Worm (Caenorhabditis elegans) whole organism, L1 larva: ENCODE results near the gene F22B3.10.
"Not testable (repeated sequence)": the region's sequence is repeated elsewhere in the genome, so short reads cannot be mapped to it uniquely, and the experiment has no call there.

ENCODE experiments used
- C34B4.2 ChIP-seq: sonication (generic microtip); optimal IDR thresholded peaks from 2 replicates; lab custom pipeline; 2017; ENCODE audit warnings: mild to moderate bottlenecking, missing genetic modification characterization, missing compliant biosample characterization
- Y116A8C.19 ChIP-seq: sonication (generic microtip); optimal IDR thresholded peaks from 2 replicates; lab custom pipeline; 2016; ENCODE audit warnings: missing compliant biosample characterization, missing genetic modification characterization, borderline replicate concordance
- ama-1 ChIP-seq: fragments of 150-350 bp; optimal IDR thresholded peaks from 2 replicates; lab custom pipeline; 2014
- ceh-8 ChIP-seq: fragments of 200-800 bp; sonication (Bioruptor generic); optimal IDR thresholded peaks from 2 replicates; lab custom pipeline; 2018; ENCODE audit warnings: mild to moderate bottlenecking, missing genetic modification characterization, moderate library complexity, missing compliant biosample characterization
- ceh-82 ChIP-seq, 3 experiments: fragments of 150-350 bp in 1 of 3; sonication (generic microtip) in 2 of 3; optimal IDR thresholded peaks; 2 replicates each; lab custom pipeline; 2014 to 2017; ENCODE audit warnings: missing biosample characterization in 3 of 3, missing genetic modification characterization in 3 of 3
- ceh-88 ChIP-seq: fragments of 200-800 bp; sonication (Bioruptor generic); IDR thresholded peaks from 2 replicates; pipeline ENCODE4 v1.3.6; 2022; ENCODE audit warnings: missing genetic modification characterization, missing compliant biosample characterization
- ceh-90 ChIP-seq: sonication (generic microtip); optimal IDR thresholded peaks from 2 replicates; lab custom pipeline; 2016; ENCODE audit warnings: missing genetic modification characterization, missing compliant biosample characterization
- dsc-1 ChIP-seq: sonication (generic microtip); optimal IDR thresholded peaks from 2 replicates; lab custom pipeline; 2016; ENCODE audit warnings: mild to moderate bottlenecking, missing genetic modification characterization, missing compliant biosample characterization
- efl-1 ChIP-seq, 4 experiments: fragments of 150-350 bp; optimal IDR thresholded peaks in 3 of 4; peaks in 1 of 4; 1 replicate in 1 of 4; 2 replicates in 3 of 4; lab custom pipeline; 2014; ENCODE audit warnings: missing biosample characterization in 2 of 4, missing genetic modification characterization in 2 of 4, missing genetic modification reagents in 2 of 4
- egl-13 ChIP-seq: sonication (generic microtip); optimal IDR thresholded peaks from 2 replicates; lab custom pipeline; 2016; ENCODE audit warnings: missing genotype, missing genetic modification reagents, missing genetic modification characterization, missing compliant biosample characterization
- egl-27 ChIP-seq, 2 experiments: fragments of 150-350 bp in 1 of 2; sonication (generic microtip); optimal IDR thresholded peaks; 3 replicates each; lab custom pipeline; 2017 to 2018; ENCODE audit warnings: missing biosample characterization in 2 of 2, missing genetic modification characterization in 2 of 2, missing genetic modification reagents in 2 of 2
- ets-5 ChIP-seq: fragments of 200-800 bp; sonication (Bioruptor generic); IDR thresholded peaks from 2 replicates; pipeline ENCODE4 v1.3.6; 2022; ENCODE audit warnings: missing genetic modification characterization, missing compliant biosample characterization
- fkh-8 ChIP-seq: sonication (generic microtip); optimal IDR thresholded peaks from 2 replicates; lab custom pipeline; 2016; ENCODE audit warnings: mild to moderate bottlenecking, missing genetic modification characterization, missing compliant biosample characterization
- fos-1 ChIP-seq: fragments of 150-350 bp; optimal IDR thresholded peaks from 2 replicates; lab custom pipeline; 2014; ENCODE audit warnings: missing biosample characterization, missing genetic modification characterization
- grh-1 ChIP-seq: fragments of 200-800 bp; sonication (Bioruptor generic); IDR thresholded peaks from 2 replicates; pipeline ENCODE4 v1.3.6; 2022; ENCODE audit warnings: missing genetic modification reagents, missing genetic modification characterization, missing compliant biosample characterization
- lin-14 ChIP-seq: fragments of 200-800 bp; sonication (Bioruptor generic); optimal IDR thresholded peaks from 2 replicates; lab custom pipeline; 2018; ENCODE audit warnings: mild to moderate bottlenecking, missing genetic modification characterization, moderate library complexity, missing compliant biosample characterization
- lin-15B ChIP-seq: fragments of 150-350 bp; sonication (generic microtip); optimal IDR thresholded peaks from 3 replicates; lab custom pipeline; 2014; ENCODE audit warnings: missing biosample characterization, missing genetic modification characterization
- lsy-2 ChIP-seq, 2 experiments: fragments of 150-350 bp; optimal IDR thresholded peaks; 2 replicates each; lab custom pipeline; 2014; ENCODE audit warnings: missing biosample characterization in 2 of 2, missing genetic modification characterization in 2 of 2
- mef-2 ChIP-seq: fragments of 150-350 bp; optimal IDR thresholded peaks from 2 replicates; lab custom pipeline; 2014; ENCODE audit warnings: missing biosample characterization, missing genetic modification characterization
- mep-1 ChIP-seq: fragments of 150-350 bp; optimal IDR thresholded peaks from 2 replicates; lab custom pipeline; 2014; ENCODE audit warnings: missing biosample characterization, missing genetic modification characterization
- nhr-11 ChIP-seq: fragments of 150-350 bp; optimal IDR thresholded peaks from 2 replicates; lab custom pipeline; 2014; ENCODE audit warnings: missing biosample characterization, missing genetic modification characterization
- nhr-12 ChIP-seq: sonication (generic microtip); optimal IDR thresholded peaks from 2 replicates; lab custom pipeline; 2017; ENCODE audit warnings: missing biosample characterization, missing genetic modification characterization
- nhr-19 ChIP-seq: fragments of 200-800 bp; sonication (Bioruptor generic); conservative IDR thresholded peaks from 2 replicates; pipeline ENCODE4 v1.3.6; 2022; ENCODE audit warnings: missing genetic modification characterization, missing compliant biosample characterization
- nhr-47 ChIP-seq: sonication (generic microtip); optimal IDR thresholded peaks from 2 replicates; lab custom pipeline; 2016; ENCODE audit warnings: mild to moderate bottlenecking, missing genetic modification characterization, moderate library complexity, missing compliant biosample characterization
- nhr-71 ChIP-seq: sonication (generic microtip); optimal IDR thresholded peaks from 2 replicates; lab custom pipeline; 2016; ENCODE audit warnings: mild to moderate bottlenecking, missing genetic modification characterization, moderate library complexity, missing compliant biosample characterization
- rnt-1 ChIP-seq: sonication (generic microtip); optimal IDR thresholded peaks from 2 replicates; lab custom pipeline; 2016; ENCODE audit warnings: mild to moderate bottlenecking, missing genetic modification characterization, moderate library complexity, missing compliant biosample characterization
- sox-4 ChIP-seq: sonication (generic microtip); optimal IDR thresholded peaks from 2 replicates; lab custom pipeline; 2016; ENCODE audit warnings: missing genetic modification characterization, missing compliant biosample characterization
- swsn-7 ChIP-seq: sonication (generic microtip); optimal IDR thresholded peaks from 2 replicates; lab custom pipeline; 2016; ENCODE audit warnings: missing genetic modification characterization, missing compliant biosample characterization
- tbx-2 ChIP-seq: sonication (generic microtip); optimal IDR thresholded peaks from 2 replicates; lab custom pipeline; 2016; ENCODE audit warnings: missing genetic modification characterization, missing compliant biosample characterization
- tlp-1 ChIP-seq: fragments of 150-350 bp; optimal IDR thresholded peaks from 2 replicates; lab custom pipeline; 2014; ENCODE audit warnings: missing biosample characterization, missing genetic modification characterization

The F22B3.10 gene

DNA sequence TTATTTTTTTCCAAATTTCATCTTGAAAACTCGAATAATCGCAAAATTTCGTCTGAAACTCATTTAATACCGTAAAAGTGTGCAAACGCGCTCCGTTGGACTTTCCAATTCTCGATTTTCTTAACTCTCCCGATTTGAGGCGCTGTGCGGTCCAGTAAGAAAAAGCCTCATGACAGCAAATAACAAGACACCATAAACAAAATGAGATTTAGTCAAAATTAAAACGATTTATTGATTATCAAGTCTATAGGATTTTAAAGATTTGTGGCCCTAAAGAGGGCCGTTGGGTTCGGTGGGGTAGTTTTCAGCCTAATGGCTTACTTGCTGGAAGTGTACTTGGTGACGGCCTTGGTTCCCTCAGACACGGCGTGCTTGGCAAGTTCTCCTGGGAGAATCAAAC, 14.7 kb downstream of the F22B3.10 start:
- not testable (repeated sequence) for TF ChIP-seq efl-1 (optimal IDR thresholded peaks at IDR 0.05; lab: Kevin White, UChicago)
- TF ChIP-seq efl-1 (GFP tag; optimal IDR thresholded peaks at IDR 0.05 in 1 of 2; lab: Kevin White, UChicago), result peak in 1 of 2 experiments; percentile 24

DNA sequence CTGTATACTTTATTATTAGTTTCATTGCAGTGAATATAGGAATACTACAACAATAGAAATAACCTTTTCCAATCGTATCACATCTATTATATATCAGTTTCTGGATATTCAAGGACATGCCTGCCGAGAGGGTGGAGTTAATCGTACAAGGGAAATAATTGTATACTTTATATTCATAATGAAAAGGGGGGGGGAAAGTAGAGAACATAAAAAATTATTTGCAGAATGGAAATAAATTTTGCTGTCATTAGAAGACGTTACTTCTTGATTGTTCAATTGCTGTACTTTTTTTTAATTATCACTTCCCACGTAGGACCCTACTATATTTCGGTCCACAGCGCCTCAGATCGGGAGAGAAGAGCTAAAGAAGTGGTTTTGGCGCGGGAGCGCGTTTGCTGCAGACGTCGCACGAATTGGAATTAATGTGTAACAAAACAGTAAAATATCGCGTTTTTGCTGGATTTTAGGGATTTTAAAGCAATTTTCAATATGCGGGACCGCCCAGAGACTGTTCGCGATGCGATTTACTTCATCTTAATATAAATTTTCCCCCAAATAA, 16.5 kb downstream of the F22B3.10 start, which contains the start of gene dsl-6:
Gene dsl-6, minus strand, starts transcription at position 51 of the 559 bp plus-strand sequence.
- not testable (repeated sequence) for TF ChIP-seq nhr-71 (tag; lab: Kevin White, UChicago); grh-1 (GFP tag; lab: Robert Waterston, UW); swsn-7

DNA sequence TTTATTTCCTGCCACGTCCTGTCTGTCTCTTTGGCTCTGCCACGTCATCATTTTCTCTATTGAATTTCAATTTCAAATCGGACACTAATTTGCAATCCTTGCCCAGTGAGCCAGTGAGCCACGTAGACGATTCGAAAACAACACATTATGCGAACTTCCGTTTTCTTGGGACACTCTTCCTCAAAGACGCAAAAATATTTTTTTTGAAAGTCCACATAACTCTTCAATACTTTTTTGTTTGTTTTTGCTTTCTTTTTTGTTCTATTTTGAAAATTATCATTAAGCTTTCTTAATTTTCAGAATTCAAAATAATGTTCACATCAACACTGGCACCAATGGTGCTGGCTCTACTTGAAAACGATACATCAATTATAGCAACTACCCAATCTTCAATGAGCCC, 20.6 kb downstream of the F22B3.10 start, which contains the start of gene tag-89:
Gene tag-89, plus strand, starts transcription at position 301 of the 400 bp plus-strand sequence.
- TF ChIP-seq fos-1, result no peak
- no peak for TF ChIP-seq rnt-1
- TF ChIP-seq lin-15B (tag; lab: Kevin White, UChicago), result no peak
- no peak for TF ChIP-seq nhr-11
- TF ChIP-seq mep-1 (tag; lab: Kevin White, UChicago), result no peak
- TF ChIP-seq tbx-2 (tag; lab: Kevin White, UChicago), result no peak
- no peak for TF ChIP-seq egl-27 (tag; optimal IDR thresholded peaks at IDR 0.05; lab: Kevin White, UChicago)
- no peak for TF ChIP-seq sox-4 (tag; lab: Kevin White, UChicago)
- TF ChIP-seq mef-2 (tag; lab: Kevin White, UChicago), result no peak
- TF ChIP-seq, all 84 proteins: peak for 0

DNA sequence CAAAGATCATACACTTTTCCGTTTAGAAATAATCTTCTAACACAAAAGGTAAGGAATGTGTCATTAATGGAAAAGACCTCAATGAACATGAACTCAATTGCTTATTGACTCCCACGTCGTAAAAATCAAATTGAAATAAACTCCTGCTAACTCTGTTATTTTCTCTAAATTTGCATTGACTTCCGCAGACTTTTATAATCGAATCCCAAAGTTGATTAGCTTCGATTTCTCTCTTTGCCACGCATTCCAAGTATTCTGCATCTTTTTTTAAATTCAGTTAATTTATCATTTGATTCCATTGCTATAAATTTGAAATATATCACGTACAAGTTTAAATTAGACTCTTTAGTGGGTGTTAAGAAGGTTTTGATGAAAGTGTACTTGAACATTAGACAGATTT, 26.1 kb downstream of the F22B3.10 start:
- TF ChIP-seq ets-5, result no peak
- peak; percentile 70 for TF ChIP-seq nhr-71 (tag; lab: Kevin White, UChicago)
- peak; percentile 63 for TF ChIP-seq fkh-8 (tag; lab: Kevin White, UChicago)
- TF ChIP-seq nhr-19 (GFP tag; lab: Robert Waterston, UW), result no peak
- TF ChIP-seq ama-1, result no peak
- TF ChIP-seq tlp-1 (tag; lab: Kevin White, UChicago), result no peak
- no peak for TF ChIP-seq ceh-88
- TF ChIP-seq ceh-82 (tag; optimal IDR thresholded peaks at IDR 0.05; lab: Kevin White, UChicago), result no peak
- peak; percentile 81 for TF ChIP-seq nhr-47
- peak in 1 of 2 experiments; percentile 29 for TF ChIP-seq lsy-2 (tag; optimal IDR thresholded peaks at IDR 0.05; lab: Kevin White, UChicago)
- TF ChIP-seq swsn-7, result peak; percentile 29
- TF ChIP-seq Y116A8C.19 (tag; lab: Kevin White, UChicago), result no peak
- peak; percentile 30 for TF ChIP-seq dsc-1 (tag; lab: Kevin White, UChicago)
- peak; percentile 74 for TF ChIP-seq egl-13 (tag; lab: Kevin White, UChicago)
- TF ChIP-seq lin-14, result peak; percentile 49

DNA sequence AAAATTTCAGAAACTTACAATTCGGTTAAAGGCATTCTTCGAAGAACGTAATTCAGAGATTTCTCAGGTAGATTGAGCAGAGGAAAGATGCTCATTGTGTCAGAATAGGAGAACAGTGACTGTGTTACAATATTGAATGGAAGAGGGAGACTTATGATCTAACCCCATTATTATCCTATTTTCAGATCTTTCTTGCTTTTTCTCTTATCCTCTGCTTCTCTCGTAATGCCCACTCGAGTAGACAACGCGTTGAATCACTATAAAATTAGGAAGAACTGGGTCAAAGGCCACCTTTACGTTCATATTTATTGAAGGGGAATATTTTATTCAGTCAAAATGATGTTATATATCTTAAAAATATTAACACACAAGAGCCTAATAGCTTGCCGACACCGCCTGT, 35.6 kb downstream of the F22B3.10 start, which contains the start of gene fbxb-76:
Gene fbxb-76, minus strand, starts transcription at position 101 of the 400 bp plus-strand sequence.
- no peak for TF ChIP-seq nhr-12 (tag; lab: Kevin White, UChicago)
- no peak for TF ChIP-seq efl-1 (optimal IDR thresholded peaks at IDR 0.05; lab: Kevin White, UChicago)
- TF ChIP-seq efl-1 (GFP tag; optimal IDR thresholded peaks at IDR 0.05 in 1 of 2; lab: Kevin White, UChicago), result peak in 1 of 2 experiments; percentile 0
- no peak for TF ChIP-seq dsc-1 (tag; lab: Kevin White, UChicago)
- TF ChIP-seq, all 84 proteins: peak for 1

DNA sequence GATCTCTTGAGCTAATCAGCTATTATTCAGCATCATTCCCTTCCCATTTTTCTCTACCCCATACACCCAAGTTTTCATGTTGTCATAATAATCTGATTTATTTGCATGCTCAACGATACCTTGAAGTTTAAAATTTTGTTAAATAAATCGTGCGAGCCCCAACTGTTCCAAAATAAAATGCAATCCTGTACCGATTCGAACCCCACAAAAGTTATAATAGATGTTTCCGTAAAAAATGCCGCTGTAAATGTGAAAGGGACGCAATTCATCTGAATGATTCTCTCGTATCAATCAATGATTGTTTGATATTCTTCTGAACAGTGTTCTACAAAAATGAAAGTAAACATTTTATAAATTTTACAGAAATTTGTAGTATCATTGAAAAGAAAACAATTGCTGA, 37.4 kb downstream of the F22B3.10 start:
- TF ChIP-seq nhr-71 (tag; lab: Kevin White, UChicago) (no peak), ceh-8 (GFP tag; lab: Kevin White, UChicago) (no peak), swsn-7 (no peak), C34B4.2 (tag; lab: Kevin White, UChicago) (no peak), ets-5 (no peak), ceh-90 (tag; lab: Kevin White, UChicago) (no peak)
